Worm (Caenorhabditis elegans) whole organism, L2 larva: ENCODE results near the gene F26F4.12.

Source experiments
- aly-2 ChIP-seq: fragments of 150-350 bp; optimal IDR thresholded peaks from 2 replicates; lab custom pipeline; 2014; ENCODE audit warnings: missing biosample characterization, missing genetic modification characterization
- ama-1 ChIP-seq: fragments of 150-350 bp; optimal IDR thresholded peaks from 2 replicates; lab custom pipeline; 2018; ENCODE audit warnings: inconsistent platforms
- ceh-82 ChIP-seq: fragments of 150-350 bp; optimal IDR thresholded peaks from 2 replicates; lab custom pipeline; 2014; ENCODE audit warnings: missing biosample characterization, missing genetic modification characterization
- lin-13 ChIP-seq: fragments of 150-350 bp; optimal IDR thresholded peaks from 2 replicates; lab custom pipeline; 2014; ENCODE audit warnings: missing biosample characterization, missing genetic modification reagents, missing genetic modification characterization
- lin-39 ChIP-seq: fragments of 150-350 bp; optimal IDR thresholded peaks from 2 replicates; lab custom pipeline; 2014; ENCODE audit warnings: missing biosample characterization, missing genetic modification reagents, missing genetic modification characterization
- lsy-2 ChIP-seq, 2 experiments: fragments of 150-350 bp in 1 of 2; sonication (generic microtip) in 1 of 2; optimal IDR thresholded peaks; 2 replicates each; lab custom pipeline; 2014 to 2017; ENCODE audit warnings: missing biosample characterization in 2 of 2, missing genetic modification characterization in 2 of 2
- mbf-1 ChIP-seq: sonication (generic microtip); optimal IDR thresholded peaks from 2 replicates; lab custom pipeline; 2017; ENCODE audit warnings: missing biosample characterization, missing genetic modification characterization
- nhr-23 ChIP-seq: fragments of 150-350 bp; optimal IDR thresholded peaks from 2 replicates; lab custom pipeline; 2014; ENCODE audit warnings: missing biosample characterization, missing genetic modification reagents, missing genetic modification characterization
- nhr-237 ChIP-seq: fragments of 150-350 bp; optimal IDR thresholded peaks from 2 replicates; lab custom pipeline; 2014; ENCODE audit warnings: missing biosample characterization, missing genetic modification characterization
- nhr-6 ChIP-seq: fragments of 150-350 bp; optimal IDR thresholded peaks from 2 replicates; lab custom pipeline; 2014; ENCODE audit warnings: missing biosample characterization, missing genetic modification characterization
- nhr-77 ChIP-seq: fragments of 150-350 bp; optimal IDR thresholded peaks from 2 replicates; lab custom pipeline; 2014; ENCODE audit warnings: missing biosample characterization, missing genetic modification characterization
- skn-1 ChIP-seq: sonication (generic microtip); optimal IDR thresholded peaks from 2 replicates; lab custom pipeline; 2017; ENCODE audit warnings: missing biosample characterization, missing genetic modification characterization
- zag-1 ChIP-seq: fragments of 150-350 bp; optimal IDR thresholded peaks from 2 replicates; lab custom pipeline; 2014; ENCODE audit warnings: missing biosample characterization, missing genetic modification characterization
- ztf-1 ChIP-seq: fragments of 200-800 bp; sonication (Bioruptor generic); conservative IDR thresholded peaks from 2 replicates; pipeline ENCODE4 v1.3.6; 2022; ENCODE audit warnings: missing genetic modification characterization, missing compliant biosample characterization

ce11 chrIII:4878281-4878680 lies 31.6 kb downstream of the F26F4.12 start, which contains the start of the genes tost-1 and arx-6:
- no peak for TF ChIP-seq skn-1 (tag; lab: Kevin White, UChicago)
- TF ChIP-seq zag-1 (tag; lab: Kevin White, UChicago) = no peak
- no peak for TF ChIP-seq nhr-237 (tag; lab: Kevin White, UChicago)
- peak in 1 of 2 experiments; percentile 70 for TF ChIP-seq lsy-2 (tag; optimal IDR thresholded peaks at IDR 0.05; lab: Kevin White, UChicago)
- TF ChIP-seq nhr-23 (tag; lab: Kevin White, UChicago) = no peak
- no peak for TF ChIP-seq aly-2 (tag; lab: Kevin White, UChicago)
- TF ChIP-seq lin-39 = no peak
- TF ChIP-seq nhr-6 (tag; lab: Kevin White, UChicago) = no peak
- TF ChIP-seq ztf-1 (GFP tag; lab: Robert Waterston, UW) = no peak
- no peak for TF ChIP-seq ama-1 (lab: Kevin White, UChicago)
- TF ChIP-seq mbf-1 (tag; lab: Kevin White, UChicago) = no peak
- TF ChIP-seq nhr-77 (tag; lab: Kevin White, UChicago) = no peak
- TF ChIP-seq ceh-82 (tag; lab: Kevin White, UChicago) = no peak
- TF ChIP-seq lin-13 (GFP tag; lab: Kevin White, UChicago) = no peak
